Fruit fly (Drosophila melanogaster) whole organism, adult: Measurements from ENCODE around the gene Nrd1.
A peak's percentile ranks its signal among the peaks of the same experiment; 100 is the strongest.

Experiments
- CG11617 ChIP-seq: fragments of 200-800 bp; sonication (Bioruptor generic); optimal IDR thresholded peaks from 2 replicates; lab custom pipeline; 2017; ENCODE audit warnings: mild to moderate bottlenecking, missing biosample characterization, missing genetic modification reagents, missing genetic modification characterization
- CG12768 ChIP-seq: fragments of 200-800 bp; sonication (Bioruptor generic); optimal IDR thresholded peaks from 2 replicates; lab custom pipeline; 2017; ENCODE audit warnings: missing biosample characterization, missing genetic modification characterization, mild to moderate bottlenecking, moderate library complexity, missing genetic modification reagents
- CG14711 ChIP-seq: fragments of 200-800 bp; sonication (Bioruptor generic); optimal IDR thresholded peaks from 2 replicates; lab custom pipeline; 2018; ENCODE audit warnings: missing biosample characterization, mild to moderate bottlenecking, missing genetic modification characterization, moderate library complexity
- CG1620 ChIP-seq: fragments of 200-800 bp; sonication (Bioruptor generic); optimal IDR thresholded peaks from 2 replicates; lab custom pipeline; 2016; ENCODE audit warnings: missing biosample characterization, missing genetic modification characterization
- CG33017 ChIP-seq: fragments of 200-800 bp; sonication (Bioruptor generic); optimal IDR thresholded peaks from 2 replicates; lab custom pipeline; 2018; ENCODE audit warnings: missing biosample characterization, mild to moderate bottlenecking, missing genetic modification characterization, moderate library complexity
- CG5204 ChIP-seq: fragments of 200-800 bp; sonication (Bioruptor generic); optimal IDR thresholded peaks from 2 replicates; lab custom pipeline; 2016; ENCODE audit warnings: missing biosample characterization, missing genetic modification characterization
- CG7045 ChIP-seq: fragments of 200-800 bp; sonication (Bioruptor generic); optimal IDR thresholded peaks from 2 replicates; lab custom pipeline; 2017; ENCODE audit warnings: missing biosample characterization, mild to moderate bottlenecking, missing genetic modification characterization
- CG7101 ChIP-seq: fragments of 200-800 bp; sonication (Bioruptor generic); optimal IDR thresholded peaks from 2 replicates; lab custom pipeline; 2018; ENCODE audit warnings: missing biosample characterization, mild to moderate bottlenecking, missing genetic modification characterization, moderate library complexity
- Clk ChIP-seq: fragments of 200-800 bp; sonication (Bioruptor generic); optimal IDR thresholded peaks from 2 replicates; lab custom pipeline; 2017; ENCODE audit warnings: missing biosample characterization, missing genetic modification characterization
- Crg-1 ChIP-seq: fragments of 200-800 bp; sonication (Bioruptor generic); optimal IDR thresholded peaks from 2 replicates; lab custom pipeline; 2016; ENCODE audit warnings: missing biosample characterization, missing genetic modification characterization
- Hr96 ChIP-seq: fragments of 200-800 bp; sonication (Bioruptor generic); optimal IDR thresholded peaks from 2 replicates; lab custom pipeline; 2016; ENCODE audit warnings: missing biosample characterization, missing genetic modification characterization
- Mnt ChIP-seq: fragments of 200-800 bp; sonication (Bioruptor generic); optimal IDR thresholded peaks from 2 replicates; lab custom pipeline; 2016; ENCODE audit warnings: missing biosample characterization, mild to moderate bottlenecking, missing genetic modification characterization
- bab1 ChIP-seq: fragments of 200-800 bp; sonication (Bioruptor generic); optimal IDR thresholded peaks from 3 replicates; lab custom pipeline; 2019; ENCODE audit warnings: missing biosample characterization, mild to moderate bottlenecking, missing genetic modification characterization, moderate library complexity
- cic ChIP-seq: fragments of 200-800 bp; sonication (Bioruptor generic); optimal IDR thresholded peaks from 2 replicates; lab custom pipeline; 2017; ENCODE audit warnings: missing biosample characterization, mild to moderate bottlenecking, missing genetic modification characterization, moderate library complexity
- cnc ChIP-seq, 2 experiments: fragments of >200 bp; optimal IDR thresholded peaks; 2 replicates each; lab custom pipeline; 2017
- kay ChIP-seq: fragments of 200-800 bp; sonication (Bioruptor generic); peaks from one replicate; lab custom pipeline; 2016; ENCODE audit warnings: missing biosample characterization, missing genetic modification characterization, borderline replicate concordance
- ovo ChIP-seq: fragments of 200-800 bp; sonication (Bioruptor generic); optimal IDR thresholded peaks from 2 replicates; lab custom pipeline; 2016; ENCODE audit warnings: missing biosample characterization, missing genetic modification characterization
- pad ChIP-seq: fragments of 200-800 bp; sonication (Bioruptor generic); optimal IDR thresholded peaks from 3 replicates; lab custom pipeline; 2017; ENCODE audit warnings: missing biosample characterization, missing genetic modification characterization, mild to moderate bottlenecking, moderate library complexity, missing genetic modification reagents
- tj ChIP-seq: fragments of 200-800 bp; sonication (Bioruptor generic); optimal IDR thresholded peaks from 3 replicates; lab custom pipeline; 2017; ENCODE audit warnings: missing biosample characterization, mild to moderate bottlenecking, missing genetic modification characterization, moderate library complexity
- toe ChIP-seq: fragments of 200-800 bp; sonication (Bioruptor generic); optimal IDR thresholded peaks from 2 replicates; lab custom pipeline; 2016; ENCODE audit warnings: missing biosample characterization, missing genetic modification characterization

Gene Nrd1

dm6 chrX:11886976-11887375 is 18.3 kb upstream of the Nrd1 start, which contains the start of the genes CG10353 and SelG:
TSS of gene CG10353 (minus strand) at chrX:11887162.
TSS of gene SelG (plus strand) at chrX:11887284.
- no peak for TF ChIP-seq cic (GFP tag; lab: Kevin White, UChicago)
- no peak for TF ChIP-seq ovo (GFP tag; lab: Kevin White, UChicago)
- peak; percentile 75 for TF ChIP-seq Mnt (GFP tag; lab: Kevin White, UChicago)
- no peak for TF ChIP-seq Hr96 (GFP tag; lab: Kevin White, UChicago)
- TF ChIP-seq kay (GFP tag; lab: Kevin White, UChicago), result no peak
- no peak for TF ChIP-seq CG5204 (GFP tag; lab: Kevin White, UChicago)
- TF ChIP-seq tj (GFP tag; lab: Kevin White, UChicago), result peak; percentile 39
- peak; percentile 77 for TF ChIP-seq bab1 (GFP tag; lab: Kevin White, UChicago)
- peak; percentile 77 for TF ChIP-seq CG7101 (tag; lab: Kevin White, UChicago)
- peak; percentile 61 for TF ChIP-seq Crg-1 (GFP tag; lab: Kevin White, UChicago)
- peak; percentile 41 for TF ChIP-seq CG11617
- TF ChIP-seq toe (GFP tag; lab: Kevin White, UChicago), result peak; percentile 36
- no peak for TF ChIP-seq CG7045 (GFP tag; lab: Kevin White, UChicago)
- peak; percentile 31 to 84 for TF ChIP-seq cnc (optimal IDR thresholded peaks at IDR 0.05; lab: Kevin White, UChicago)
- TF ChIP-seq CG14711 (tag; lab: Kevin White, UChicago), result peak; percentile 55
- TF ChIP-seq CG1620 (GFP tag; lab: Kevin White, UChicago), result peak; percentile 78
- peak; percentile 61 for TF ChIP-seq pad
- no peak for TF ChIP-seq Clk
- TF ChIP-seq CG12768 (GFP tag; lab: Kevin White, UChicago), result peak; percentile 7
- TF ChIP-seq CG33017 (tag; lab: Kevin White, UChicago), result no peak

dm6 chrX:11885356-11885755 is 16.7 kb upstream of the Nrd1 start:
- TF ChIP-seq tj (GFP tag; lab: Kevin White, UChicago) (no peak), CG7101 (tag; lab: Kevin White, UChicago) (no peak), Crg-1 (GFP tag; lab: Kevin White, UChicago) (no peak), bab1 (GFP tag; lab: Kevin White, UChicago) (no peak), CG5204 (GFP tag; lab: Kevin White, UChicago) (no peak), CG14711 (tag; lab: Kevin White, UChicago) (no peak), CG12768 (GFP tag; lab: Kevin White, UChicago) (no peak), CG33017 (tag; lab: Kevin White, UChicago) (no peak), pad (no peak), kay (GFP tag; lab: Kevin White, UChicago) (no peak), cnc (optimal IDR thresholded peaks at IDR 0.05; lab: Kevin White, UChicago) (no peak), CG1620 (GFP tag; lab: Kevin White, UChicago) (no peak), ovo (GFP tag; lab: Kevin White, UChicago) (no peak), toe (GFP tag; lab: Kevin White, UChicago) (no peak), CG7045 (GFP tag; lab: Kevin White, UChicago) (no peak)

DNA sequence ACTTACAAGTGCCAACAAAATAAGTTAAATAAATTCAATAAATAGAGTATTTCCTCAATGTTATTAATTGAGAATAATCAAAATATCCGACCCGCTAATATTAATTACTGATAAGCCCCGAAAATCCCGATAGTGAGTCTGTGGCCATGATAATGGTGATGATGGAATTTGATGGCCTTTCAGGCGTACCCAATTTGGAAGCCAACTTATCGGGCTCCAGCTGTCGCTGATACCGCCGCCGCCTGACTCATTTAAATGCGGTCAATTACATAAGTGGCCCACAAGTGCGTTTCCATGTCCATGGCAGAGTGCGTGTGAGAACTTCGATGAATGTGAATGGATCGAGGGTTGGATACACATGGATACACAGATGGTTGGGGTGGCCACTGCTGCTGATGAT is 15.4 kb upstream of the Nrd1 start:
- TF ChIP-seq pad, result no peak
- TF ChIP-seq CG1620 (GFP tag; lab: Kevin White, UChicago), result no peak
- no peak for TF ChIP-seq CG5204 (GFP tag; lab: Kevin White, UChicago)

DNA sequence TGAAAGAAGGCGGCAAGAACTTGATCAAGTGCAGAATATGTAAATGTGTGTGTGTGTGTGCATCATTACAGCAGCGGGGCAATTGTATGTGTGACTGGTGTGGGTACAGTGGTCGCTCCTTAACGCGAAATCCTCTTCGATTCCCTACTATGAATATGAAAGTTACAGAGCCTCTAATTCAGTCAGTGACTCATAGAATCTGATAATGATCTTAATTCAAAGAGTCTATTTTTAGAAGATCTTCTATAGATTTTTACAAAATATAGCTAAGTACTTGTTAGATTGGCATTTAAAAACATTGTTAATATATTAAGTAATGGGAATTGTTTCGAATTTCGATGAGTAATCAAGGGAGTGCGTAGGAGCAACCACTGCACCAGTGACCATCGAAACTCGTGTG is 13.8 kb upstream of the Nrd1 start:
- TF ChIP-seq Hr96 (GFP tag; lab: Kevin White, UChicago) (no peak), tj (GFP tag; lab: Kevin White, UChicago) (no peak), CG1620 (GFP tag; lab: Kevin White, UChicago) (no peak), Clk (no peak)

- TF ChIP-seq CG33017 (tag; lab: Kevin White, UChicago) (no peak), tj (GFP tag; lab: Kevin White, UChicago) (no peak), cnc (optimal IDR thresholded peaks at IDR 0.05; lab: Kevin White, UChicago) (no peak), CG5204 (GFP tag; lab: Kevin White, UChicago) (no peak)
These were observed 13.0 kb upstream of the Nrd1 start for dm6 chrX:11881686-11882085.

DNA sequence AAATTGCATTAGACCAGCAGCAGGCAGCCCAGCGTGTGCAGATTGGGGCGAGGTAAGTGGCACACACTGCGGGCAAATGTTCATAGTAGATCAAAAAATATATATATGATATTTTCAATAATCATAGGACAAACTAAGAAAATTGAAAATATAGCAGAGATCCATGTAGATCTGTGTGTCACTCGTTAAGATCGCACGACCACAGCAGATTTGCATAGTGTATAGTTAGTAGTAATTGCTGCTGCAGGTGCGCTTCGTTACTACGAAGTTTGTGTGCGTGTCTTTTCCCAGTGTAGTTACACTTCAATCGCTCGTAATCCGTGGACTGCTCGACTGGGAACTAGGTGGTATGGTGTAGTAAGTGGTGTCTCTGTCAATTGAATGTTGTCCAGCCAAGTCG is 8.5 kb upstream of the Nrd1 start, which contains the start of gene CG10352:
TSS of gene CG10352 (minus strand) at position 4 of the 400 bp plus-strand sequence.
- peak; percentile 31 for TF ChIP-seq CG12768 (GFP tag; lab: Kevin White, UChicago)
- TF ChIP-seq CG11617, result peak; percentile 22
- no peak for TF ChIP-seq CG14711 (tag; lab: Kevin White, UChicago)
- TF ChIP-seq CG7101 (tag; lab: Kevin White, UChicago), result peak; percentile 23
- no peak for TF ChIP-seq cic (GFP tag; lab: Kevin White, UChicago)
- peak; percentile 30 for TF ChIP-seq Mnt (GFP tag; lab: Kevin White, UChicago)
- TF ChIP-seq toe (GFP tag; lab: Kevin White, UChicago), result no peak
- TF ChIP-seq Crg-1 (GFP tag; lab: Kevin White, UChicago), result no peak
- no peak for TF ChIP-seq CG1620 (GFP tag; lab: Kevin White, UChicago)
- TF ChIP-seq bab1 (GFP tag; lab: Kevin White, UChicago), result no peak
- no peak for TF ChIP-seq pad
- peak; percentile 20 for TF ChIP-seq tj (GFP tag; lab: Kevin White, UChicago)
- no peak for TF ChIP-seq Clk
